Fruit fly (Drosophila melanogaster): ENCODE measurements around the gene ro.
A peak's percentile ranks its signal among the peaks of the same experiment; 100 is the strongest.

ro gene

DNA sequence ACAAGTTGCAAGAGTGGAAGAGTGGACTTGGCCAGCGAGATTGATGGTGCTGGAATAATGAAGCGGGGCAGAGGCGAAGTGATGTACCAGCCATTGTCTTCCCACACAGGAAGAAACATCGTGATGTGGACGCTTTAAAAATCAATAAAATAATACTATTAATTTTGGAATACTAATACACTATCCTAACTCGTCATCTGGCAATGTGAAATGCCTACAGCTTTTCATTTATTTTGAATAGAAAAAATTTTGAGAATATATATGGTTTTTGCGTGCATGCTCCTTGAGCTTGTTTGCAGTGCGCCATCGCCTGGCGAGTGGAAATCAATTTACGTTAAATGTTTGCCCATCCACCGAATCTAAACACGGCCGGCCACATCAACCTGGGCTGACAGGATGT lies 49.1 kb downstream of the ro start:
- TF ChIP-seq bsh (GFP tag; optimal IDR thresholded peaks at IDR 0.05) (peak in 1 of 2 experiments; percentile 37), CG30431 (GFP tag; optimal IDR thresholded peaks at IDR 0.05) (no peak), Drgx (GFP tag; IDR thresholded peaks at IDR 0.05) (peak; percentile 15; the same call in 1 of the 2 replicates)

All from whole organism, embryonic.